Fruit fly (Drosophila melanogaster): ENCODE results near the gene noc.

Gene noc

DNA sequence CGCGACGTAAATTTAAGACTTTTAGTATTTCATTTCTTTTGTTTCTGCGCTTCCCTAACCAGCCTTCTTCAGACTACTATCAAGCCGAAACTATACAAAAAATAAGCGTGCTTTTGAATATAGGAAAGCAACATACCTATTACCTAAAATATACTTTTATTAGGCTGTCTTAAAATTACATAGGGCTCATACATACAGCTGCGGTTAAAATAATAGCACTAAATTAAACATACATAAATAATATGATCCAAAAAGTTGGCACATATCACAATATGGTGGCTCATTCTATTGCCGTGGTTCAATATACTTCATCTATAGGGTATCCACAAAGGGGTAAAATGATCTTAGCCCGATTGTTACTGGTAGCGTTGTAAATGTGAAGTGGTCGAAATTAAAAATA lies 9.7 kb downstream of the noc start (continued):
- TF ChIP-seq CG12769 (tag; optimal IDR thresholded peaks at IDR 0.05) (peak; percentile 74), CG1647 (GFP tag; optimal IDR thresholded peaks at IDR 0.05) (no peak), CG33557 (GFP tag; optimal IDR thresholded peaks at IDR 0.05) (no peak), Dp (GFP tag; optimal IDR thresholded peaks at IDR 0.05) (no peak), tgo (GFP tag; IDR thresholded peaks at IDR 0.05) (peak; percentile 56), CG1832 (GFP tag; optimal IDR thresholded peaks at IDR 0.05) (no peak), dan (GFP tag; IDR thresholded peaks at IDR 0.05) (no peak), CG1233 (GFP tag; optimal IDR thresholded peaks at IDR 0.05) (peak; percentile 65), CG7271 (tag; optimal IDR thresholded peaks at IDR 0.05) (no peak), Mes4 (GFP tag; optimal IDR thresholded peaks at IDR 0.05) (peak; percentile 49), kay (GFP tag; optimal IDR thresholded peaks at IDR 0.05) (no peak), chm (GFP tag; IDR thresholded peaks at IDR 0.05) (0 out of 2 replicates have a peak, but pooled peaks have one; percentile 37), nerfin-2 (GFP tag; IDR thresholded peaks at IDR 0.05; ENCODE audit: partially characterized antibody) (no peak), Nf-YA (GFP tag; IDR thresholded peaks at IDR 0.05) (0 out of 2 replicates have a peak, but pooled peaks have one; percentile 22), CG17385 (GFP tag; optimal IDR thresholded peaks at IDR 0.05) (peak; percentile 50), Antp (GFP tag; optimal IDR thresholded peaks at IDR 0.05) (no peak), mam (GFP tag; optimal IDR thresholded peaks at IDR 0.05) (peak; percentile 36), CG9817 (tag; optimal IDR thresholded peaks at IDR 0.05) (peak; percentile 3), az2 (GFP tag; optimal IDR thresholded peaks at IDR 0.05) (peak; percentile 61), nmo (GFP tag; optimal IDR thresholded peaks at IDR 0.05) (peak; percentile 70), ind (GFP tag; optimal IDR thresholded peaks at IDR 0.05) (peak; percentile 60), HHEX (GFP tag; optimal IDR thresholded peaks at IDR 0.05) (peak; percentile 47), CG15269 (tag; optimal IDR thresholded peaks at IDR 0.05) (peak; percentile 60), CG8359 (GFP tag; optimal IDR thresholded peaks at IDR 0.05; ENCODE audit: borderline replicate concordance) (peak; percentile 24), tx (GFP tag; optimal IDR thresholded peaks at IDR 0.05) (peak; percentile 49), CG17829 (tag; optimal IDR thresholded peaks at IDR 0.05) (peak; percentile 78), CG17568 (GFP tag; optimal IDR thresholded peaks at IDR 0.05) (peak; percentile 2), CG32532 (GFP tag; IDR thresholded peaks at IDR 0.05) (peak; percentile 85), HLH3B (GFP tag; IDR thresholded peaks at IDR 0.05) (peak; percentile 76), ap (GFP tag; IDR thresholded peaks at IDR 0.05) (no peak), CG2875 (GFP tag; optimal IDR thresholded peaks at IDR 0.05) (peak; percentile 49), CG3281 (GFP tag; optimal IDR thresholded peaks at IDR 0.05) (peak; percentile 58), CoRest (tag; optimal IDR thresholded peaks at IDR 0.05) (peak; percentile 79), CG5953 (GFP tag; IDR thresholded peaks at IDR 0.05) (peak; percentile 43; the same call in 1 of the 2 replicates), jigr1 (GFP tag; IDR thresholded peaks at IDR 0.05) (no peak), Nf-YC (tag; optimal IDR thresholded peaks at IDR 0.05) (peak; percentile 4), CG9797 (GFP tag; optimal IDR thresholded peaks at IDR 0.05) (no peak), NC2β (GFP tag; optimal IDR thresholded peaks at IDR 0.05) (peak; percentile 54), CG6854 (GFP tag; optimal IDR thresholded peaks at IDR 0.05) (no peak), HLH54F (GFP tag; optimal IDR thresholded peaks at IDR 0.05) (peak; percentile 6), B-H1 (GFP tag; IDR thresholded peaks at IDR 0.05) (peak; percentile 68; the same call in 1 of the 3 replicates), Jarid2 (GFP tag; optimal IDR thresholded peaks at IDR 0.05) (peak; percentile 28), CG9876 (GFP tag; optimal IDR thresholded peaks at IDR 0.05) (no peak), CG8388 (GFP tag; optimal IDR thresholded peaks at IDR 0.05) (peak; percentile 73), CG2199 (GFP tag; IDR thresholded peaks at IDR 0.05) (no peak), CG30431 (GFP tag; optimal IDR thresholded peaks at IDR 0.05) (peak; percentile 18), ase (GFP tag; IDR thresholded peaks at IDR 0.05) (peak; percentile 76; the same call in 2 of the 3 replicates), CG1603 (tag; optimal IDR thresholded peaks at IDR 0.05) (peak; percentile 77), CG4730 (GFP tag; IDR thresholded peaks at IDR 0.05) (peak; percentile 65), CG42726 (GFP tag; IDR thresholded peaks at IDR 0.05; ENCODE audit: partially characterized antibody) (no peak), Ravus (GFP tag; IDR thresholded peaks at IDR 0.05) (no peak)

Measured in whole organism, embryonic.